Fruit fly (Drosophila melanogaster) whole organism, embryonic: ENCODE results near the gene mTor.

Source experiments
- Antp ChIP-seq: fragments of 200-800 bp; sonication (Bioruptor generic); optimal IDR thresholded peaks from 3 replicates; lab custom pipeline; 2016; ENCODE audit warnings: missing biosample characterization, missing genetic modification characterization
- Asciz ChIP-seq: fragments of 200-800 bp; sonication (Bioruptor generic); optimal IDR thresholded peaks from 2 replicates; lab custom pipeline; 2017; ENCODE audit warnings: missing biosample characterization, mild to moderate bottlenecking, missing genetic modification characterization, missing genetic modification reagents
- CG10366 ChIP-seq: fragments of 200-800 bp; sonication (Bioruptor generic); IDR thresholded peaks from 2 replicates; pipeline ENCODE4 v1.3.6; 2022; ENCODE audit warnings: missing biosample characterization, missing genetic modification characterization
- CG10462 ChIP-seq: fragments of 200-800 bp; sonication (Bioruptor generic); optimal IDR thresholded peaks from 2 replicates; lab custom pipeline; 2016; ENCODE audit warnings: missing biosample characterization, missing genetic modification characterization
- CG10959 ChIP-seq: fragments of 200-800 bp; sonication (Bioruptor generic); IDR thresholded peaks from 2 replicates; pipeline ENCODE4 v1.3.6; 2022; ENCODE audit warnings: missing biosample characterization, missing genetic modification characterization
- CG11085 ChIP-seq: fragments of 200-800 bp; sonication (Bioruptor generic); IDR thresholded peaks from 2 replicates; pipeline ENCODE4 v1.3.6; 2022; ENCODE audit warnings: missing biosample characterization, missing genetic modification characterization
- CG13424 ChIP-seq: fragments of 200-800 bp; sonication (Bioruptor generic); optimal IDR thresholded peaks from 2 replicates; lab custom pipeline; 2019; ENCODE audit warnings: missing biosample characterization, mild to moderate bottlenecking, missing genetic modification characterization, moderate library complexity
- CG17359 ChIP-seq: fragments of 200-800 bp; sonication (Bioruptor generic); optimal IDR thresholded peaks from 3 replicates; lab custom pipeline; 2018; ENCODE audit warnings: missing biosample characterization, mild to moderate bottlenecking, missing genetic modification characterization, moderate library complexity
- CG2129 ChIP-seq: fragments of 200-800 bp; sonication (Bioruptor generic); IDR thresholded peaks from 2 replicates; pipeline ENCODE4 v1.3.6; 2022; ENCODE audit warnings: missing biosample characterization, missing genetic modification characterization; ENCODE audit not compliant: partially characterized antibody
- CG2199 ChIP-seq: fragments of 200-800 bp; sonication (Bioruptor generic); IDR thresholded peaks from 3 replicates; pipeline ENCODE4 v1.3.6; 2022; ENCODE audit warnings: missing biosample characterization, missing genetic modification characterization
- CG2678 ChIP-seq: fragments of 200-800 bp; sonication (Bioruptor generic); optimal IDR thresholded peaks from 3 replicates; lab custom pipeline; 2019; ENCODE audit warnings: missing biosample characterization, mild to moderate bottlenecking, missing genetic modification characterization, moderate library complexity
- CG3281 ChIP-seq: fragments of 200-800 bp; sonication (Bioruptor generic); optimal IDR thresholded peaks from 3 replicates; lab custom pipeline; 2017; ENCODE audit warnings: missing biosample characterization, mild to moderate bottlenecking, missing genetic modification characterization
- CG33213 ChIP-seq: fragments of 200-800 bp; sonication (Bioruptor generic); optimal IDR thresholded peaks from 3 replicates; lab custom pipeline; 2016; ENCODE audit warnings: missing biosample characterization, missing genetic modification characterization
- CG4820 ChIP-seq: fragments of 200-800 bp; sonication (Bioruptor generic); optimal IDR thresholded peaks from 3 replicates; lab custom pipeline; 2016; ENCODE audit warnings: missing biosample characterization, missing genetic modification characterization
- CG6254 ChIP-seq: fragments of 200-800 bp; sonication (Bioruptor generic); optimal IDR thresholded peaks from 3 replicates; lab custom pipeline; 2017; ENCODE audit warnings: mild to moderate bottlenecking, missing biosample characterization, missing genetic modification reagents, missing genetic modification characterization
- CG6854 ChIP-seq: fragments of 200-800 bp; sonication (Bioruptor generic); optimal IDR thresholded peaks from 3 replicates; lab custom pipeline; 2017; ENCODE audit warnings: missing biosample characterization, mild to moderate bottlenecking, missing genetic modification characterization
- Drgx ChIP-seq: fragments of 200-800 bp; sonication (Bioruptor generic); IDR thresholded peaks from 2 replicates; pipeline ENCODE4 v1.3.6; 2022; ENCODE audit warnings: missing biosample characterization, missing genetic modification characterization
- Ets65A ChIP-seq: fragments of 200-800 bp; sonication (Bioruptor generic); peaks from one replicate; lab custom pipeline; 2016; ENCODE audit warnings: missing biosample characterization, missing genetic modification characterization
- HLH3B ChIP-seq: fragments of 200-800 bp; sonication (Bioruptor generic); IDR thresholded peaks from 2 replicates; pipeline ENCODE4 v1.3.6; 2022; ENCODE audit warnings: missing biosample characterization, missing genetic modification characterization
- HmgD ChIP-seq: fragments of 200-800 bp; sonication (Bioruptor generic); optimal IDR thresholded peaks from 3 replicates; lab custom pipeline; 2016; ENCODE audit warnings: missing biosample characterization, missing genetic modification characterization
- Myb ChIP-seq: fragments of 200-800 bp; sonication (Bioruptor generic); optimal IDR thresholded peaks from 2 replicates; lab custom pipeline; 2016; ENCODE audit warnings: missing biosample characterization, missing genetic modification characterization
- NK7.1 ChIP-seq: fragments of 200-800 bp; sonication (Bioruptor generic); optimal IDR thresholded peaks from 3 replicates; lab custom pipeline; 2016; ENCODE audit warnings: missing biosample characterization, missing genetic modification characterization
- Nf-YA ChIP-seq: fragments of 200-800 bp; sonication (Bioruptor generic); IDR thresholded peaks from 2 replicates; pipeline ENCODE4 v1.3.6; 2022; ENCODE audit warnings: missing biosample characterization, missing genetic modification characterization
- Opbp ChIP-seq: fragments of 200-800 bp; sonication (Bioruptor generic); IDR thresholded peaks from 3 replicates; pipeline ENCODE4 v1.3.6; 2022; ENCODE audit warnings: missing biosample characterization, missing genetic modification characterization; ENCODE audit not compliant: partially characterized antibody
- PHDP ChIP-seq: fragments of 200-800 bp; sonication (Bioruptor generic); optimal IDR thresholded peaks from 3 replicates; lab custom pipeline; 2018; ENCODE audit warnings: missing biosample characterization, mild to moderate bottlenecking, missing genetic modification characterization, moderate library complexity
- Ptx1 ChIP-seq: fragments of 200-800 bp; sonication (Bioruptor generic); IDR thresholded peaks from 2 replicates; pipeline ENCODE4 v1.3.6; 2022; ENCODE audit warnings: missing biosample characterization, missing genetic modification characterization
- Rx ChIP-seq: fragments of 200-800 bp; sonication (Bioruptor generic); IDR thresholded peaks from 2 replicates; pipeline ENCODE4 v1.3.6; 2022; ENCODE audit warnings: missing biosample characterization, missing genetic modification characterization
- TFAM ChIP-seq: fragments of 200-800 bp; sonication (Bioruptor generic); optimal IDR thresholded peaks from 2 replicates; lab custom pipeline; 2017; ENCODE audit warnings: missing biosample characterization, missing genetic modification characterization, inconsistent platforms
- Xbp1 ChIP-seq: fragments of 200-800 bp; sonication (Bioruptor generic); optimal IDR thresholded peaks from 3 replicates; lab custom pipeline; 2016; ENCODE audit warnings: missing biosample characterization, mild to moderate bottlenecking, missing genetic modification characterization
- bcd ChIP-seq: fragments of 200-800 bp; sonication (Bioruptor generic); optimal IDR thresholded peaks from 2 replicates; lab custom pipeline; 2017; ENCODE audit warnings: missing biosample characterization, mild to moderate bottlenecking, missing genetic modification characterization
- caup ChIP-seq: fragments of 200-800 bp; sonication (Bioruptor generic); optimal IDR thresholded peaks from 3 replicates; lab custom pipeline; 2017; ENCODE audit warnings: missing biosample characterization, mild to moderate bottlenecking, missing genetic modification characterization, moderate library complexity; ENCODE audit not compliant: severe bottlenecking
- ci ChIP-seq: fragments of 200-800 bp; sonication (Bioruptor generic); IDR thresholded peaks from 3 replicates; pipeline ENCODE4 v1.3.6; 2022; ENCODE audit warnings: missing biosample characterization, missing genetic modification characterization
- croc ChIP-seq: fragments of 200-800 bp; sonication (Bioruptor generic); conservative IDR thresholded peaks from 3 replicates; pipeline ENCODE4 v1.3.6; 2022; ENCODE audit warnings: missing biosample characterization, missing genetic modification characterization
- dpn ChIP-seq, 2 experiments: fragments of 200-800 bp; sonication (Bioruptor generic); optimal IDR thresholded peaks; 3 replicates each; lab custom pipeline; 2016; ENCODE audit warnings: missing biosample characterization in 2 of 2, missing genetic modification characterization in 2 of 2
- emc ChIP-seq: fragments of 200-800 bp; sonication (Bioruptor generic); optimal IDR thresholded peaks from 2 replicates; lab custom pipeline; 2016; ENCODE audit warnings: missing biosample characterization, missing genetic modification characterization
- ems ChIP-seq: fragments of 200-800 bp; sonication (Bioruptor generic); optimal IDR thresholded peaks from 3 replicates; lab custom pipeline; 2016; ENCODE audit warnings: missing biosample characterization, missing genetic modification characterization
- grau ChIP-seq: fragments of 200-800 bp; optimal IDR thresholded peaks from 3 replicates; lab custom pipeline; 2019; ENCODE audit warnings: missing biosample characterization, mild to moderate bottlenecking, missing genetic modification characterization, moderate library complexity
- hbn ChIP-seq: fragments of 200-800 bp; sonication (Bioruptor generic); IDR thresholded peaks from 2 replicates; pipeline ENCODE4 v1.3.6; 2022; ENCODE audit warnings: missing biosample characterization, missing genetic modification characterization; ENCODE audit not compliant: partially characterized antibody
- jing ChIP-seq: fragments of 200-800 bp; sonication (Bioruptor generic); optimal IDR thresholded peaks from 2 replicates; lab custom pipeline; 2018; ENCODE audit warnings: missing biosample characterization, mild to moderate bottlenecking, missing genetic modification characterization
- kay ChIP-seq: fragments of 200-800 bp; sonication (Bioruptor generic); optimal IDR thresholded peaks from 2 replicates; lab custom pipeline; 2016; ENCODE audit warnings: missing biosample characterization, missing genetic modification characterization
- kni ChIP-seq: fragments of 200-800 bp; sonication (Bioruptor generic); optimal IDR thresholded peaks from 3 replicates; lab custom pipeline; 2017; ENCODE audit warnings: mild to moderate bottlenecking, missing biosample characterization, missing genetic modification reagents, missing genetic modification characterization
- lab ChIP-seq: fragments of 200-800 bp; sonication (Bioruptor generic); optimal IDR thresholded peaks from 3 replicates; lab custom pipeline; 2017; ENCODE audit warnings: missing biosample characterization, missing genetic modification characterization, mild to moderate bottlenecking, moderate library complexity, missing genetic modification reagents
- lola ChIP-seq, 3 experiments: fragments of >200 bp in 2 of 3; fragments of 200-800 bp in 1 of 3; sonication (Bioruptor generic) in 1 of 3; optimal IDR thresholded peaks; 2 replicates each; lab custom pipeline; 2017 to 2019; ENCODE audit warnings: missing biosample characterization in 3 of 3, missing genetic modification characterization in 3 of 3, mild to moderate bottlenecking in 1 of 3, moderate library complexity in 1 of 3
- mam ChIP-seq: fragments of 200-800 bp; sonication (Bioruptor generic); optimal IDR thresholded peaks from 3 replicates; lab custom pipeline; 2016; ENCODE audit warnings: missing biosample characterization, missing genetic modification characterization
- p53 ChIP-seq: fragments of 200-800 bp; sonication (Bioruptor generic); optimal IDR thresholded peaks from 2 replicates; lab custom pipeline; 2016; ENCODE audit warnings: missing biosample characterization, missing genetic modification characterization
- prd ChIP-seq, 3 experiments: fragments of >200 bp in 2 of 3; fragments of 200-800 bp in 1 of 3; sonication (Bioruptor generic) in 1 of 3; optimal IDR thresholded peaks in 2 of 3; IDR thresholded peaks in 1 of 3; 2 replicates in 2 of 3; 3 replicates in 1 of 3; pipeline versions ENCODE4 v1.3.6 to Lab custom; 2017 to 2022; ENCODE audit warnings: missing biosample characterization in 1 of 3, missing genetic modification characterization in 1 of 3
- pros ChIP-seq: fragments of 200-800 bp; sonication (Bioruptor generic); optimal IDR thresholded peaks from 3 replicates; lab custom pipeline; 2019; ENCODE audit warnings: missing biosample characterization, mild to moderate bottlenecking, missing genetic modification characterization, moderate library complexity
- so ChIP-seq: fragments of 200-800 bp; sonication (Bioruptor generic); IDR thresholded peaks from 3 replicates; pipeline ENCODE4 v1.3.6; 2022; ENCODE audit warnings: missing biosample characterization, missing genetic modification characterization
- tll ChIP-seq, 2 experiments: fragments of 200-800 bp in 1 of 2; fragments of >200 bp in 1 of 2; sonication (Bioruptor generic) in 1 of 2; optimal IDR thresholded peaks; 2 replicates each; lab custom pipeline; 2017 to 2019; ENCODE audit warnings: missing biosample characterization in 2 of 2, missing genetic modification characterization in 2 of 2, mild to moderate bottlenecking in 1 of 2, moderate library complexity in 1 of 2
- tx ChIP-seq: fragments of 200-800 bp; sonication (Bioruptor generic); optimal IDR thresholded peaks from 2 replicates; lab custom pipeline; 2016; ENCODE audit warnings: missing biosample characterization, missing genetic modification characterization

Gene mTor

dm6 chr2L:13056022-13056421, 51.7 kb downstream of the mTor start (continued):
- TF ChIP-seq CG2678 = peak; percentile 43
- TF ChIP-seq CG2129 = no peak
- TF ChIP-seq emc (GFP tag; lab: Kevin White, UChicago) = no peak
- TF ChIP-seq croc (GFP tag; lab: Robert Waterston, UW) = no peak
- peak; percentile 3 for TF ChIP-seq bcd (GFP tag; lab: Kevin White, UChicago)
- peak; percentile 80 for TF ChIP-seq Ets65A (GFP tag; lab: Kevin White, UChicago)
- TF ChIP-seq jing (GFP tag; lab: Kevin White, UChicago) = no peak
- no peak for TF ChIP-seq kni (GFP tag; lab: Kevin White, UChicago)
- no peak for TF ChIP-seq TFAM
- TF ChIP-seq tx = no peak
- TF ChIP-seq pros = no peak
- TF ChIP-seq ci (GFP tag; lab: Robert Waterston, UW) = 0 out of 3 replicates have a peak, but pooled peaks have one; percentile 32
- no peak for TF ChIP-seq mam (GFP tag; lab: Kevin White, UChicago)
- TF ChIP-seq Rx (GFP tag; lab: Robert Waterston, UW) = no peak
- no peak for TF ChIP-seq CG6254 (GFP tag; lab: Kevin White, UChicago)
- no peak for TF ChIP-seq HmgD (GFP tag; lab: Kevin White, UChicago)
- no peak for TF ChIP-seq so (GFP tag; lab: Robert Waterston, UW)
- peak; percentile 20 for TF ChIP-seq CG4820 (GFP tag; lab: Kevin White, UChicago)
- no peak for TF ChIP-seq kay (GFP tag; lab: Kevin White, UChicago)
- TF ChIP-seq PHDP (tag; lab: Kevin White, UChicago) = peak; percentile 28
- TF ChIP-seq Antp (GFP tag; lab: Kevin White, UChicago) = no peak
- TF ChIP-seq Nf-YA (GFP tag; lab: Robert Waterston, UW) = 0 out of 2 replicates have a peak, but pooled peaks have one; percentile 15
- no peak for TF ChIP-seq CG33213
- TF ChIP-seq CG6854 (GFP tag; lab: Kevin White, UChicago) = no peak
- TF ChIP-seq CG2199 (GFP tag; lab: Robert Waterston, UW) = no peak
- TF ChIP-seq caup (GFP tag; lab: Kevin White, UChicago) = no peak
- TF ChIP-seq CG10366 = no peak
- TF ChIP-seq CG10959 = no peak
- TF ChIP-seq CG3281 (GFP tag; lab: Kevin White, UChicago) = no peak
- no peak for TF ChIP-seq lola (GFP tag; optimal IDR thresholded peaks at IDR 0.05; lab: Kevin White, UChicago)
- TF ChIP-seq CG11085 (GFP tag; lab: Robert Waterston, UW) = no peak
- TF ChIP-seq tll (GFP tag; optimal IDR thresholded peaks at IDR 0.05; lab: Kevin White, UChicago) = no peak
- TF ChIP-seq Ptx1 = no peak
- TF ChIP-seq CG10462 (GFP tag; lab: Kevin White, UChicago) = no peak
- TF ChIP-seq ems (GFP tag; lab: Kevin White, UChicago) = peak; percentile 9
- no peak for TF ChIP-seq NK7.1
- peak; percentile 17 for TF ChIP-seq Asciz
- peak; percentile 1 for TF ChIP-seq CG13424 (tag; lab: Kevin White, UChicago)
- no peak for TF ChIP-seq p53 (GFP tag; lab: Kevin White, UChicago)
- TF ChIP-seq Opbp = no peak
- peak; percentile 13 for TF ChIP-seq CG17359
- no peak for TF ChIP-seq Myb (GFP tag; lab: Kevin White, UChicago)
- no peak for TF ChIP-seq hbn (GFP tag; lab: Robert Waterston, UW)
- no peak for TF ChIP-seq prd (optimal IDR thresholded peaks at IDR 0.05; lab: Kevin White, UChicago)
- TF ChIP-seq prd (GFP tag; IDR thresholded peaks at IDR 0.05; lab: Robert Waterston, UW) = peak; percentile 36; the same call in 1 of the 3 replicates
- TF ChIP-seq Xbp1 (GFP tag; lab: Kevin White, UChicago) = peak; percentile 31
- peak; percentile 4 for TF ChIP-seq lab
- TF ChIP-seq grau (tag; lab: Kevin White, UChicago) = peak; percentile 3
- TF ChIP-seq HLH3B (GFP tag; lab: Robert Waterston, UW) = 0 out of 2 replicates have a peak, but pooled peaks have one; percentile 33
- TF ChIP-seq Drgx = peak; percentile 81
- TF ChIP-seq dpn (GFP tag; optimal IDR thresholded peaks at IDR 0.05; lab: Kevin White, UChicago) = peak; percentile 11 to 22
